Worm (Caenorhabditis elegans): ENCODE data around the gene H06I04.6.

The H06I04.6 gene

DNA sequence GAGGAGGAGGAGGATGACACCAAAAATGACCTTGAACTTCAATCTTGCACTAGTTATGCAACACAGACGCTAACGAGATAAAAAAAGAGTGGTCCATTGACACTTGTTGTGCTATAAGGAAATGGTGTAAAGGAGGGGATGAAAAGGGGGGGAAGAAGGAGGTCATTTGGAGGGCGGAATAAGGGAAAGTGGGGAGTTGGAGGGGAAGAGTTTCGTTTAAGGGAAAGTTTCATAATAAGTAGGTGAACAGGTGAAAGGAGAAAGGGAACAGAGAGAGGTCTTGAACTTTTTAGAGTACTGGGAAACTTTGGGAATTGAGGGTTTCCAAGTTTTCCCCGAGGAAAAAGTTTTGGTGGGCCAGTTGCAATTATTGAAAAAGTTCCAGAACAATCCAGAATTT is 16.2 kb downstream of the H06I04.6 start:
- TF ChIP-seq ztf-29 (GFP tag; IDR thresholded peaks at IDR 0.05) = no peak
- TF ChIP-seq T22C8.4 (GFP tag; IDR thresholded peaks at IDR 0.05) = no peak
- no peak for TF ChIP-seq klf-2 (GFP tag; conservative IDR thresholded peaks at IDR 0.05)
- no peak for TF ChIP-seq cog-1 (tag; optimal IDR thresholded peaks at IDR 0.05)
- TF ChIP-seq ref-1 (GFP tag; conservative IDR thresholded peaks at IDR 0.05) = no peak
- no peak for TF ChIP-seq flt-1 (GFP tag; IDR thresholded peaks at IDR 0.05)
- TF ChIP-seq ztf-23 (GFP tag; IDR thresholded peaks at IDR 0.05) = no peak
- TF ChIP-seq med-1 (GFP tag; optimal IDR thresholded peaks at IDR 0.05; ENCODE audit: insufficient read depth) = no peak
- no peak for TF ChIP-seq tab-1 (GFP tag; IDR thresholded peaks at IDR 0.05)

DNA sequence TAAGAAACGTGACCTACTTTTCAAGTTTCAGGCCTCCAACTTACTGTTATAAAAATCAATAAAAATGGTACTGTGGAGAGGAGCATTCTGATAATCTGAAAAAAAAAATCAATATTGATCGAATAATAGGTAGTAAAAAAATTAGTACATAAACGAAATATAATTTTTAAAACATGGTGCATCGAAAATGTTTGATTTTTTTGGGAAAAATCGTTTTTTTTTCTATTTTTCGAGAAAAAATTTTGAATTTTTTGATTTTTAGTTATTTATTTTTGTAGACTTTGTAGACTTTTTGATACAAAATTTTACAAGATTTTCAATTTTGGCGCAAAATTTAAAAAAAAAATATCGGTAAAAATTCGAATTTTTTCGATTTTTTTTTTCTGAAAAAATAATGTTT is 17.1 kb downstream of the H06I04.6 start, which contains the start of gene cutl-25:
TSS of gene cutl-25 (minus strand) at position 101 of the 400 bp plus-strand sequence.
- TF ChIP-seq ztf-23 (GFP tag; IDR thresholded peaks at IDR 0.05) (no peak), cog-1 (tag; optimal IDR thresholded peaks at IDR 0.05) (no peak), tab-1 (GFP tag; IDR thresholded peaks at IDR 0.05) (no peak), ztf-29 (GFP tag; IDR thresholded peaks at IDR 0.05) (no peak), med-1 (GFP tag; optimal IDR thresholded peaks at IDR 0.05; ENCODE audit: insufficient read depth) (no peak), flt-1 (GFP tag; IDR thresholded peaks at IDR 0.05) (no peak), T22C8.4 (GFP tag; IDR thresholded peaks at IDR 0.05) (no peak), klf-2 (GFP tag; conservative IDR thresholded peaks at IDR 0.05) (no peak), ref-1 (GFP tag; conservative IDR thresholded peaks at IDR 0.05) (no peak)

DNA sequence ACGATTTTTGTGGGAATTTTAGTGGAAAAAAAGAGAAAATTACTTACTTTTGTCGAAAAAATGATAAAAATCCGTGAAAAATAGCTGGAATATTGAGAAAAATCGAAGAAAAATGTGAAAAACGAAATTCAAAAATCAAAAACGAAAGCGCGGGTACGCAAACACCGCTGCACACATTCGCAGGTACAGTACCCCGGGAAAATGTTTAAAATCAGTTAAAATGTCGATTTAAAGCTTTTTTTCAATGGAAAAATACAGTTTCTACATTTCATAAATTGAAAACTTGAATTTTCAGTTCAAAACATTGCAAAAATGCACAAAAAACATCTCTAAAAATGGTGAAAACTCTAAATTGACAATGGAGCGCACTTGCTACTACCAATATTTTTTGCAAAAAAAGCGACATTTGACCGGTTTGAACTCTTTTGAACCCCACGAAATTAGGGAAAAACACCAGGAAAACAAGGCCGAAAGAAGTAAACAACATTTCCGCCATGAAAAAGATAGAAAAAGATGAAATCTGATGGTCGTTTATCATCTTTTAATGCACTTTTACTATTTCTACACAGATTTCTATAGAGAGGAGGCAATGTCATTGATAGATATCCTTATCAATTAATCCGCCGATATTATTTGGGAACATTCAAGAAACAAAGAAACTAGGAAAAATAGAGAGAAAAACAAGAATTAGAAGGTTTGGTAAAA is 23.3 kb downstream of the H06I04.6 start, which contains the start of gene daf-2:
TSS of gene daf-2 (minus strand) at position 112 of the 705 bp plus-strand sequence.
- TF ChIP-seq ref-1 (GFP tag; conservative IDR thresholded peaks at IDR 0.05) = no peak
- no peak for TF ChIP-seq med-1 (GFP tag; optimal IDR thresholded peaks at IDR 0.05; ENCODE audit: insufficient read depth)
- no peak for TF ChIP-seq ztf-29 (GFP tag; IDR thresholded peaks at IDR 0.05)
- TF ChIP-seq flt-1 (GFP tag; IDR thresholded peaks at IDR 0.05) = no peak
- TF ChIP-seq cog-1 (tag; optimal IDR thresholded peaks at IDR 0.05) = no peak
- TF ChIP-seq ztf-23 (GFP tag; IDR thresholded peaks at IDR 0.05) = no peak
- TF ChIP-seq tab-1 (GFP tag; IDR thresholded peaks at IDR 0.05) = no peak
- TF ChIP-seq T22C8.4 (GFP tag; IDR thresholded peaks at IDR 0.05) = no peak
- no peak for TF ChIP-seq klf-2 (GFP tag; conservative IDR thresholded peaks at IDR 0.05)

DNA sequence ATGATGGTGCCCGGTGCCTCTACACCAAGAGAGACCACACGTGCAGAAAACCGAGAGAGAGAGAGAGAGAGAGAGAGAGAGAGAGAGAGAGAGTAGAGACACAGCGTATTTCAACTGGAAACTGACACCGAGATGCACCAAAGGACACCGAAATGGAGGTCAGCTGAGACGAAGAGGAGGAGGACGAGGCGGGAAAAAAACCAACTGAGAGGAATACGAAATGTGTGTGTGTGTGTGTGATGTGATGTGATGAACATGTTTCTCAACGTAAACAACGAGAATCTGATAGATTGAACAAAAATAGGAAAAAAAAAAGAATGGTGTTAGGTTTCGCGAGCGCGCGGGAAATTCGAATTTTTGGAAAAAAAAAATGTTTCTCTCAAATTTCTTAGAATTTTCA is 26.8 kb downstream of the H06I04.6 start:
- TF ChIP-seq flt-1 (GFP tag; IDR thresholded peaks at IDR 0.05) (no peak), ztf-23 (GFP tag; IDR thresholded peaks at IDR 0.05) (no peak), tab-1 (GFP tag; IDR thresholded peaks at IDR 0.05) (no peak), ztf-29 (GFP tag; IDR thresholded peaks at IDR 0.05) (no peak), T22C8.4 (GFP tag; IDR thresholded peaks at IDR 0.05) (no peak), med-1 (GFP tag; optimal IDR thresholded peaks at IDR 0.05; ENCODE audit: insufficient read depth) (no peak), klf-2 (GFP tag; conservative IDR thresholded peaks at IDR 0.05) (no peak), ref-1 (GFP tag; conservative IDR thresholded peaks at IDR 0.05) (no peak), cog-1 (tag; optimal IDR thresholded peaks at IDR 0.05) (no peak)

DNA sequence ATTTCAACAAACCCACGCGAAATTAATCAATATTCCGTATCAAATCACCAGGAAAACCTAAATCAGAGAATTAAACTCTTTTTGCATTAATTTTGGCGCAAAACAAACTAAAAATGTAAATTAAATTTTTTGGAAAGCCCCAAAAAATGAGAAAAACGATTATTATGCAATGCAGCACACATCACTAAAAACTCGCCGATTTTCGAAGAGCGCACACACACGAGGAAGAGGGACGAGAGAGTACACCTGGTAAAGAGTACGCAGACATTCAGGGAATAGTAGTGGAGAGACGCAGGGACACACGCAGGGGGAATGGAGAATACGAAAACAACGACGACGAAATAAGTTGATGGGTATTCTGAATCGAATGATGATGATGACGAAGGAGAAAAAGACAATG is 28.2 kb downstream of the H06I04.6 start:
- TF ChIP-seq cog-1 (tag; optimal IDR thresholded peaks at IDR 0.05) = peak; percentile 39
- TF ChIP-seq klf-2 (GFP tag; conservative IDR thresholded peaks at IDR 0.05) = no peak
- TF ChIP-seq ztf-23 (GFP tag; IDR thresholded peaks at IDR 0.05) = no peak
- TF ChIP-seq ref-1 (GFP tag; conservative IDR thresholded peaks at IDR 0.05) = no peak
- no peak for TF ChIP-seq med-1 (GFP tag; optimal IDR thresholded peaks at IDR 0.05; ENCODE audit: insufficient read depth)

DNA sequence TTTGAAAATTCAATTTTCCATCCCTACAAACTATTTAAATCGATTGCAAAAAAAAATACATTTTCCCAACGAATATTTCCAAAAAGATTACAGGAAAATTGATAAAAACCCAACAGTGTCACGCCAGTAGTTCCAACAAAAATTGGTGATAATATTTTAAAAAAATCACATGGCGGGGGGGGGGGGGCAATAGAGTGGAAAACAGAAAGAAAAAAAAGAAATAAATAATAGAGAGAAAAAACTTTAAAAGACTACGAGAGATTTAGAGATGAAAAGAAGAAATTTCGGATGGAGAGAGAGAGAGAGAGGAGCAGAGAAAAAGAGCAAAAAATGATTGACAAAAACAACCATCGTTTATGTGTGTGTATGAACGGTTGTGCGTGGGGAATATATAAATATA is 29.7 kb downstream of the H06I04.6 start:
- no peak for TF ChIP-seq med-1 (GFP tag; optimal IDR thresholded peaks at IDR 0.05; ENCODE audit: insufficient read depth)
- no peak for TF ChIP-seq klf-2 (GFP tag; conservative IDR thresholded peaks at IDR 0.05)
- TF ChIP-seq ztf-29 (GFP tag; IDR thresholded peaks at IDR 0.05) = no peak
- no peak for TF ChIP-seq T22C8.4 (GFP tag; IDR thresholded peaks at IDR 0.05)

DNA sequence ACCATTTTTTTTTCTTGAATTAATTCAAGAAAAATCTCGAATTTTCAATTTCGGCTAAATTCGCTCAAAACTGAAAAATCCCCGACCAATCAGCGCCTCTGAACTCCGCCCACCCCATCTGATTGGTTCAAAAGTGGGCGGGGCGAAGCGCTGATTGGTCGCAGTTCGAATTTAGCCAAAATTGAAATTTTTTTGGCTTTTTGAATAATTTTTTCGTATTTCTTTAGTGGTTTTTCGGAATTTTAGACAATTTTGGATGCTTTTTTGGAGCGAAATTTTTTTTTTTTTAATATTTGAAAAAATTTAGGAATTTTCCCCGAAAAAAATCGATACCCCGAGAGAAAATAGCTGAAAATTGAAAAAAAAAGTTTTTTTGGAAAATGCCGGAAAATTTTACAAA is 30.2 kb downstream of the H06I04.6 start:
- TF ChIP-seq cog-1 (tag; optimal IDR thresholded peaks at IDR 0.05) = no peak
- no peak for TF ChIP-seq ztf-29 (GFP tag; IDR thresholded peaks at IDR 0.05)
- TF ChIP-seq flt-1 (GFP tag; IDR thresholded peaks at IDR 0.05) = no peak
- TF ChIP-seq ref-1 (GFP tag; conservative IDR thresholded peaks at IDR 0.05) = no peak

DNA sequence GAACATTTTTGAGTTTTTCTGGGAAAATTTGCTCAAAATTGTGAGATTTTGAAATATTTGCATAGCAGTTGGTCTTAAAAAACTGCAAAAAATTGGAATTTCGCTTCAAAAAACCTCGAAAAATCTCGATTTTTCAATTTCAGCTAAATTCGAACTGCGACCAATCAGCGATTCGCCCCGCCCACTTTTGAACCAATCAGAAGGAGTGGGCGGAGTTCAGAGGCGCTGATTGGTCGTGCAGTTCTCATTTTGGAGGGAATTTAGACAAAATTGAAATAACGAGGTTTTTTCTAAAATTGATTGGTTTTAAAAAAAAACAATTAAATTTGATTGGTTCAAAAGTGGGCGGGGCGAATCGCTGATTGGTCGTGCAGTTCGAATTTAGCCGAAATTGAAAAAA is 30.6 kb downstream of the H06I04.6 start:
- no peak for TF ChIP-seq T22C8.4 (GFP tag; IDR thresholded peaks at IDR 0.05)
- no peak for TF ChIP-seq cog-1 (tag; optimal IDR thresholded peaks at IDR 0.05)
- TF ChIP-seq flt-1 (GFP tag; IDR thresholded peaks at IDR 0.05) = no peak
- no peak for TF ChIP-seq klf-2 (GFP tag; conservative IDR thresholded peaks at IDR 0.05)

DNA sequence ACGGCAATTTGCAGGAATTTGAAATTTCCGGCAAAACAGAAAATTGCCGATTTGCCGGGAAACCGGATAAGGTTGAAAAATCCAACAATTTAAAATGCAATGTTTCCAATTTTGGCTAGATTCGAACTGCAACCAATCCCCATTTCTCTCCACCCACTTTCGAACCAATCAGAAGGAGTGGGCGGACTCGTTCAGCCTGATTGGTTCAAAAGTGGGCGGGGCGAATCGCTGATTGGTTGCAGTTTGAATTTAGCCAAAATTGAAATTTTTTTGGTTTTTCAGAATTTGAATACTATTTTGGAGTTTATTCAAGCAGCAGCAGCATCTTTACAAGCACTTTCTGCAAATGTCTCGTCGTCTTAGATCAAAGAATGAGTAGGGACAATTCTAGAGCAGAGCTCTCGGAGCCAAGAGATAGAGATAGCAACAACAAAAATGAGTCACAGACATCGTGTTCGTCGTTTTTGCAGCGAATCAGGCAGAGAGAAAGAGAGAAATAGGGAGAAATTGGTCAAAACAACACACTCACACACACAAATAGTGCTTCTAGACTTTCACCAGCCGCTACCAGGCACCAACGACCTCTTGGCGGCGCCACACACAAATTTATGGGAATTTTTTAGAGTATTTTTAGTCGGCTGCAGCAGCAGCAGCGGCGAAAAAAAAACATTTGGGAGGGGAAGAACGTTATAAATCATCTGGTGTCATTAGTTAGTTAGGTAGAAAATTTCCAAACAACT is 33.0 kb downstream of the H06I04.6 start:
- TF ChIP-seq ref-1 (GFP tag; conservative IDR thresholded peaks at IDR 0.05) = no peak
- TF ChIP-seq klf-2 (GFP tag; conservative IDR thresholded peaks at IDR 0.05) = no peak
- no peak for TF ChIP-seq flt-1 (GFP tag; IDR thresholded peaks at IDR 0.05)
- no peak for TF ChIP-seq ztf-23 (GFP tag; IDR thresholded peaks at IDR 0.05)
- no peak for TF ChIP-seq cog-1 (tag; optimal IDR thresholded peaks at IDR 0.05)
- no peak for TF ChIP-seq med-1 (GFP tag; optimal IDR thresholded peaks at IDR 0.05; ENCODE audit: insufficient read depth)
- TF ChIP-seq ztf-29 (GFP tag; IDR thresholded peaks at IDR 0.05) = no peak
- no peak for TF ChIP-seq tab-1 (GFP tag; IDR thresholded peaks at IDR 0.05)
- no peak for TF ChIP-seq T22C8.4 (GFP tag; IDR thresholded peaks at IDR 0.05)

DNA sequence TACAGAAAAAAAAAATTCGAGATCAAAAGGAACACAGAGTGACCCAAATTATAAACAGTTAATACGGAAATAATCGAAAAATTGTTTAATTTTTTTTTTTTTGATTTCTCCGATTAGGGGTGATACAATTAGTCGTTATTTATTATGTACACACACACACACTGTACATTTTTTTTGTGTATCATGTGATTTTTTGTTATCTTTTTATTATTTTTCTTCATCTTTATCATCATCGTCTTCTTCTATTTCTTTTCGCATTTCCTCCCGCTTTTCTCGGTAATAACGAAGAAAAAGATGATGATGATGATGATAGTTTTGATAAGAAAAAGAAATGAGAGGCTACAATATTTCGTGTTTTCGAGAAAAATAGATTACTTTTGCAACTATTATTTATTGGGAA is 34.3 kb downstream of the H06I04.6 start:
- TF ChIP-seq klf-2 (GFP tag; conservative IDR thresholded peaks at IDR 0.05) (no peak), T22C8.4 (GFP tag; IDR thresholded peaks at IDR 0.05) (no peak)
